Fruit fly (Drosophila melanogaster): Measurements from ENCODE around the gene CG10237.

Gene CG10237

DNA sequence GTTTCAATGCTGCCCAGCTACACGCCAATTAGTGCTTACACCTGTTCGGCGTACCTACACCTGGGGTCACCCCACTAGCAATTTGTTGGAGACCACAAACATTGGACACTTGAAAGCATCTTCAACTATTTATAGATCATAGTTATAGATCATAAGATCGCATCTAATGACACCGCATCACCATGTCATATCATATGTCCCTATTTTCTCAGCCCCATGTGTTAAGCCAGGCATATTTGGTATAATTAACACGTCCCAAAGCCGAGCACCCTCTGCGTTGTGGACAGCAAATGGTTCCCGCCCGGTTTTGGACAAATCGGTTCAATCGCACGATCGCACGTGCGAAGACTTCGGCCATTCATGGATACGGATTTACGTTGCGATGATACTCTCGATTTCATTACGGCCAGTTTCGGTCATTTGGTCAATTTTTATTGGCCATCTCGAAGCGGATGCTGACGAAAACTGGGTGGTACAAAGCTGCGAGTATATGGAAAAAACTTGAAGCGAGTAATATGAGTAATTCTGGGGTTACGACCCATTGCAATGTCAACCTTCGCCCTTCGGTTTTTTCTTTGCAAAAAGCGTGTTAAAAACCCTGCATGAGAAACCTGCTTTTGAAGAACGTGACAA, 2.8 kb downstream of the CG10237 start (continued):
- TF ChIP-seq CG4424 (GFP tag; optimal IDR thresholded peaks at IDR 0.05) (peak; percentile 55), CG13123 (GFP tag; optimal IDR thresholded peaks at IDR 0.05) (peak; percentile 67), CG2202 (tag; optimal IDR thresholded peaks at IDR 0.05) (peak; percentile 15), toy (GFP tag; IDR thresholded peaks at IDR 0.05) (0 out of 2 replicates have a peak, but pooled peaks have one; percentile 22), CG10979 (tag; optimal IDR thresholded peaks at IDR 0.05) (peak; percentile 73), Adf1 (GFP tag; IDR thresholded peaks at IDR 0.05) (peak; percentile 44; the same call in 1 of the 2 replicates), CG10654 (GFP tag; optimal IDR thresholded peaks at IDR 0.05) (peak; percentile 63), Hr51 (GFP tag; optimal IDR thresholded peaks at IDR 0.05) (peak; percentile 87 to 94), CG17385 (GFP tag; optimal IDR thresholded peaks at IDR 0.05) (peak; percentile 67), gcm2 (GFP tag; optimal IDR thresholded peaks at IDR 0.05) (peak; percentile 57), CG8478 (optimal IDR thresholded peaks at IDR 0.05) (no peak), CG11560 (tag; IDR thresholded peaks at IDR 0.05) (no peak; the same call in 2 of the 3 replicates), fru (optimal IDR thresholded peaks at IDR 0.05) (no peak), CG9876 (GFP tag; optimal IDR thresholded peaks at IDR 0.05) (peak; percentile 59), tx (GFP tag; optimal IDR thresholded peaks at IDR 0.05) (peak; percentile 53), jumu (GFP tag; optimal IDR thresholded peaks at IDR 0.05) (peak; percentile 74), CG4404 (GFP tag; IDR thresholded peaks at IDR 0.05) (peak; percentile 53; the same call in 1 of the 2 replicates), salm (tag; optimal IDR thresholded peaks at IDR 0.05) (peak; percentile 68), Fer2 (tag; optimal IDR thresholded peaks at IDR 0.05) (no peak), ash1 (GFP tag; optimal IDR thresholded peaks at IDR 0.05) (no peak), cas (GFP tag; IDR thresholded peaks at IDR 0.05) (no peak), otp (GFP tag; IDR thresholded peaks at IDR 0.05) (peak; percentile 83), CG5953 (GFP tag; IDR thresholded peaks at IDR 0.05) (0 out of 2 replicates have a peak, but pooled peaks have one; percentile 45), ase (GFP tag; IDR thresholded peaks at IDR 0.05) (peak; percentile 75; the same call in 2 of the 3 replicates), CG7556 (GFP tag; optimal IDR thresholded peaks at IDR 0.05) (peak; percentile 81), CG12744 (GFP tag; optimal IDR thresholded peaks at IDR 0.05) (peak; percentile 76), repo (GFP tag; optimal IDR thresholded peaks at IDR 0.05) (peak; percentile 46), shn (GFP tag; optimal IDR thresholded peaks at IDR 0.05) (peak; percentile 31), tll (GFP tag; optimal IDR thresholded peaks at IDR 0.05) (no peak), odd (GFP tag; optimal IDR thresholded peaks at IDR 0.05) (peak; percentile 85), sd (tag; optimal IDR thresholded peaks at IDR 0.05) (peak; percentile 89), zfh2 (GFP tag; optimal IDR thresholded peaks at IDR 0.05) (peak; percentile 40), CG12236 (GFP tag; optimal IDR thresholded peaks at IDR 0.05) (peak; percentile 24), vvl (GFP tag; IDR thresholded peaks at IDR 0.05) (peak; percentile 85), da (GFP tag; optimal IDR thresholded peaks at IDR 0.05) (peak; percentile 73), her (GFP tag; optimal IDR thresholded peaks at IDR 0.05) (peak; percentile 88), CG4820 (GFP tag; optimal IDR thresholded peaks at IDR 0.05) (peak; percentile 58), CG17912 (GFP tag; optimal IDR thresholded peaks at IDR 0.05) (peak; percentile 85), gt (GFP tag; IDR thresholded peaks at IDR 0.05) (peak; percentile 43; the same call in 1 of the 2 replicates), CG6689 (GFP tag; IDR thresholded peaks at IDR 0.05) (peak; percentile 74), NfI (GFP tag; optimal IDR thresholded peaks at IDR 0.05) (peak; percentile 71), run (tag; optimal IDR thresholded peaks at IDR 0.05) (peak; percentile 90), CG4854 (GFP tag; optimal IDR thresholded peaks at IDR 0.05) (peak; percentile 27), CG9727 (GFP tag; optimal IDR thresholded peaks at IDR 0.05) (peak; percentile 70), Optix (GFP tag; IDR thresholded peaks at IDR 0.05) (peak; percentile 78), Hr78 (GFP tag; optimal IDR thresholded peaks at IDR 0.05) (peak in 1 of 2 experiments; percentile 67), row (GFP tag; IDR thresholded peaks at IDR 0.05) (peak; percentile 84), CG15514 (GFP tag; optimal IDR thresholded peaks at IDR 0.05) (peak; percentile 62), crol (GFP tag; IDR thresholded peaks at IDR 0.05) (peak; percentile 10; the same call in 1 of the 2 replicates), Abd-B (GFP tag; optimal IDR thresholded peaks at IDR 0.05) (peak; percentile 58)
